Worm (Caenorhabditis elegans) whole organism, L2 larva: ENCODE measurements around the gene fbxa-165.
A peak's percentile ranks its signal among the peaks of the same experiment; 100 is the strongest.

Source experiments
- C34F6.9 ChIP-seq: fragments of 150-350 bp; optimal IDR thresholded peaks from 2 replicates; lab custom pipeline; 2014; ENCODE audit warnings: missing biosample characterization, missing genetic modification characterization
- F13H6.1 ChIP-seq: sonication (generic microtip); optimal IDR thresholded peaks from 2 replicates; lab custom pipeline; 2016; ENCODE audit warnings: missing genetic modification characterization, missing compliant biosample characterization
- R02D3.7 ChIP-seq: fragments of 150-350 bp; optimal IDR thresholded peaks from 2 replicates; lab custom pipeline; 2014; ENCODE audit warnings: missing biosample characterization, missing genetic modification characterization
- Y55F3AM.14 ChIP-seq: fragments of 200-800 bp; sonication (Bioruptor generic); optimal IDR thresholded peaks from 2 replicates; lab custom pipeline; 2018; ENCODE audit warnings: mild to moderate bottlenecking, missing genetic modification characterization, missing compliant biosample characterization
- ZK546.5 ChIP-seq: sonication (generic microtip); optimal IDR thresholded peaks from 2 replicates; lab custom pipeline; 2017; ENCODE audit warnings: missing biosample characterization, missing genetic modification characterization
- alr-1 ChIP-seq: fragments of 150-350 bp; optimal IDR thresholded peaks from 2 replicates; lab custom pipeline; 2014; ENCODE audit warnings: missing biosample characterization, missing genetic modification characterization
- aly-2 ChIP-seq: fragments of 150-350 bp; optimal IDR thresholded peaks from 2 replicates; lab custom pipeline; 2014; ENCODE audit warnings: missing biosample characterization, missing genetic modification characterization
- blmp-1 ChIP-seq: sonication (generic microtip); optimal IDR thresholded peaks from 2 replicates; lab custom pipeline; 2017; ENCODE audit warnings: missing genetic modification characterization, mild to moderate bottlenecking, missing compliant biosample characterization, antibody characterized with exemption, moderate library complexity; ENCODE audit not compliant: insufficient read depth
- ceh-16 ChIP-seq: fragments of 150-350 bp; optimal IDR thresholded peaks from 2 replicates; lab custom pipeline; 2014; ENCODE audit warnings: missing biosample characterization, missing genetic modification characterization
- crh-2 ChIP-seq: sonication (generic microtip); optimal IDR thresholded peaks from 2 replicates; lab custom pipeline; 2017; ENCODE audit warnings: missing biosample characterization, missing genetic modification characterization
- egl-27 ChIP-seq: sonication (generic microtip); optimal IDR thresholded peaks from 3 replicates; lab custom pipeline; 2017; ENCODE audit warnings: missing biosample characterization, missing genetic modification reagents, missing genetic modification characterization
- elt-1 ChIP-seq: fragments of 150-350 bp; optimal IDR thresholded peaks from 2 replicates; lab custom pipeline; 2014; ENCODE audit warnings: missing biosample characterization, missing genetic modification characterization
- elt-3 ChIP-seq: sonication (generic microtip); optimal IDR thresholded peaks from 2 replicates; lab custom pipeline; 2017; ENCODE audit warnings: missing biosample characterization, missing genetic modification characterization
- fos-1 ChIP-seq: fragments of 150-350 bp; optimal IDR thresholded peaks from 2 replicates; lab custom pipeline; 2014; ENCODE audit warnings: missing biosample characterization, missing genetic modification characterization
- gmeb-1 ChIP-seq: fragments of 150-350 bp; optimal IDR thresholded peaks from 2 replicates; lab custom pipeline; 2014; ENCODE audit warnings: missing biosample characterization, missing genetic modification characterization
- lin-11 ChIP-seq: fragments of 150-350 bp; sonication (generic microtip); optimal IDR thresholded peaks from 2 replicates; lab custom pipeline; 2014; ENCODE audit warnings: missing biosample characterization, missing genetic modification characterization, inconsistent platforms, mixed read lengths
- lsy-2 ChIP-seq, 2 experiments: fragments of 150-350 bp in 1 of 2; sonication (generic microtip) in 1 of 2; optimal IDR thresholded peaks; 2 replicates each; lab custom pipeline; 2014 to 2017; ENCODE audit warnings: missing biosample characterization in 2 of 2, missing genetic modification characterization in 2 of 2
- mab-5 ChIP-seq: fragments of 150-350 bp; optimal IDR thresholded peaks from 2 replicates; lab custom pipeline; 2014; ENCODE audit warnings: missing biosample characterization, missing genetic modification characterization
- mbf-1 ChIP-seq: sonication (generic microtip); optimal IDR thresholded peaks from 2 replicates; lab custom pipeline; 2017; ENCODE audit warnings: missing biosample characterization, missing genetic modification characterization
- nhr-10 ChIP-seq: sonication (generic microtip); optimal IDR thresholded peaks from 2 replicates; lab custom pipeline; 2017; ENCODE audit warnings: missing biosample characterization, missing genetic modification characterization
- nhr-11 ChIP-seq: fragments of 150-350 bp; optimal IDR thresholded peaks from 2 replicates; lab custom pipeline; 2014; ENCODE audit warnings: missing biosample characterization, missing genetic modification characterization
- nhr-129 ChIP-seq: fragments of 150-350 bp; optimal IDR thresholded peaks from 2 replicates; lab custom pipeline; 2014; ENCODE audit warnings: missing biosample characterization, missing genetic modification characterization
- nhr-25 ChIP-seq: fragments of 150-350 bp; sonication (generic microtip); optimal IDR thresholded peaks from 3 replicates; lab custom pipeline; 2014; ENCODE audit warnings: missing biosample characterization, missing genetic modification characterization
- nhr-77 ChIP-seq: fragments of 150-350 bp; optimal IDR thresholded peaks from 2 replicates; lab custom pipeline; 2014; ENCODE audit warnings: missing biosample characterization, missing genetic modification characterization
- peb-1 ChIP-seq: fragments of 150-350 bp; optimal IDR thresholded peaks from 2 replicates; lab custom pipeline; 2014; ENCODE audit warnings: missing biosample characterization, missing genetic modification characterization
- sem-4 ChIP-seq: fragments of 150-350 bp; optimal IDR thresholded peaks from 2 replicates; lab custom pipeline; 2014; ENCODE audit warnings: missing biosample characterization, missing genetic modification reagents, missing genetic modification characterization
- skn-1 ChIP-seq: sonication (generic microtip); optimal IDR thresholded peaks from 2 replicates; lab custom pipeline; 2017; ENCODE audit warnings: missing biosample characterization, missing genetic modification characterization
- sma-3 ChIP-seq: sonication (generic microtip); optimal IDR thresholded peaks from 2 replicates; lab custom pipeline; 2016; ENCODE audit warnings: missing genetic modification reagents, missing genetic modification characterization, missing compliant biosample characterization
- unc-39 ChIP-seq: fragments of 150-350 bp; optimal IDR thresholded peaks from 2 replicates; lab custom pipeline; 2014; ENCODE audit warnings: missing biosample characterization, missing genetic modification characterization
- unc-55 ChIP-seq: fragments of 150-350 bp; sonication (generic microtip); optimal IDR thresholded peaks from 3 replicates; lab custom pipeline; 2014; ENCODE audit warnings: missing biosample characterization, missing genetic modification reagents, missing genetic modification characterization
- unc-62 ChIP-seq: fragments of 150-350 bp; optimal IDR thresholded peaks from 2 replicates; lab custom pipeline; 2014; ENCODE audit warnings: missing biosample characterization, missing genetic modification reagents, missing genetic modification characterization
- zag-1 ChIP-seq: fragments of 150-350 bp; optimal IDR thresholded peaks from 2 replicates; lab custom pipeline; 2014; ENCODE audit warnings: missing biosample characterization, missing genetic modification characterization
- ztf-11 ChIP-seq: sonication (generic microtip); optimal IDR thresholded peaks from 2 replicates; lab custom pipeline; 2017; ENCODE audit warnings: missing biosample characterization, missing genetic modification characterization

Gene fbxa-165

DNA sequence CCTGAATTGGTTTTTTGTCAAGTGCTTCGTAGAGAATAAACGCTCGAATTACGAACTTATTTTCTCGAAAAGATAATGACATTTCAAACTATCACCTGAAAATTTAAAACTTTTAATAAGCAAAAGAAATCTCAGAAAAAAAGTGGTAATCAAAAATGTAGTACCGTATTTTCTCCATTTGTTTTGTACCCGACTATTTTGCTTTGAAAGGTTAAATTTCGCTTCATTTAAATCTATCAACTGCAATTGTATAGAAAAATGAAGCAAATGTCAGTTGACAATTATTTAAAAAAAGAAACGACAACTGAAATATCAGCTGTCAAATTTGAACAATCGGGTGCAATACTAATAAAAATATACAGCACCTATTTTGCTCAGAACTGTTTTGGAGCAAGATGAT, 4.9 kb upstream of the fbxa-165 start, which contains the start of gene fbxa-158:
Gene fbxa-158, minus strand, starts transcription at position 101 of the 400 bp plus-strand sequence.
- TF ChIP-seq blmp-1 (tag; lab: Kevin White, UChicago) (no peak), elt-3 (tag; lab: Kevin White, UChicago) (no peak), zag-1 (tag; lab: Kevin White, UChicago) (no peak), nhr-10 (no peak), unc-55 (GFP tag; lab: Kevin White, UChicago) (no peak), nhr-77 (tag; lab: Kevin White, UChicago) (no peak), alr-1 (no peak), ztf-11 (tag; lab: Kevin White, UChicago) (no peak), lin-11 (no peak), unc-62 (GFP tag; lab: Kevin White, UChicago) (no peak), sem-4 (tag; lab: Kevin White, UChicago) (no peak), egl-27 (no peak), R02D3.7 (tag; lab: Kevin White, UChicago) (no peak), nhr-129 (no peak), ceh-16 (no peak), skn-1 (tag; lab: Kevin White, UChicago) (no peak)

DNA sequence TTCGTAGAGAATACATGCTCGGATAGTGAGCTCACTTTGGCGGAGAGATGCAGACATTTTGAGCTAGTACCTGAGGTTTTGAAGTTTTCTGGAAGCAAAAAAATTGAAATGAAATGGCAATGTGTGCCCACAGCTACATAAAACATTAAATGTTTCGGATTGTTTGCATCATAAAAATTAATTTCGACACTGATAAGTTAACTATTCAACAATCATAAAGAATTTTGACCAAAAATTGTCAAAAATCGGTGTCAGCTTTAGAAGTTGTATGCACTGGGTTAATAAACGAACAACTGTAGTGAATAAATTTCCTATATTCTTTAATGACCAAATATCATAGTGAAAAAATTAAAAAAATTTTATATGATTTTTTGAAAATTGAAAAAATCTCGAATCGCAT, 2.7 kb upstream of the fbxa-165 start, which contains the start of gene fbxa-166:
Gene fbxa-166, minus strand, starts transcription at position 101 of the 400 bp plus-strand sequence.
- TF ChIP-seq Y55F3AM.14 (GFP tag; lab: Kevin White, UChicago), result no peak
- TF ChIP-seq unc-62 (GFP tag; lab: Kevin White, UChicago), result no peak
- TF ChIP-seq nhr-11 (tag; lab: Kevin White, UChicago), result no peak
- no peak for TF ChIP-seq crh-2 (tag; lab: Kevin White, UChicago)

DNA sequence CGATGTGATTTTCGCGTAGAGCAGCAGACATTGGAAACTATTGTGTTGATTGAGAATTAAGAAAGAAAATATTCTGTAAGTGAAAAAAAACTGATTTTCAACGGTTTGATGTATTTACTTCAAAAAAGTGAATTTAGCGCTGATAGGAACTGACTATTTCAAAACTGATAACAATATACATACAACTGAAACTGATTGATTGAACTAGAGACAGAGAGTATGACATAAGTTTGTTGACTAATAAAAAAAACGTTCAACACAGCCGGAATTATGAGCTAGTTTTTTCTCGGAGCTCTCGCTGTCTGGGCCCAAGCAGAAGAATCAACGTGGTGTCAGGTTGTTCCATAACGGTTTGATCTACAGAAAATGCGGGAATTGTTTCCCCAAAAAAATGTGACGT, 2.3 kb downstream of the fbxa-165 start, which contains the start of gene fbxa-164:
Gene fbxa-164, minus strand, starts transcription at position 101 of the 400 bp plus-strand sequence.
- TF ChIP-seq ztf-11 (tag; lab: Kevin White, UChicago) (no peak), aly-2 (no peak), peb-1 (tag; lab: Kevin White, UChicago) (no peak), lsy-2 (tag; optimal IDR thresholded peaks at IDR 0.05; lab: Kevin White, UChicago) (no peak), crh-2 (tag; lab: Kevin White, UChicago) (no peak)

DNA sequence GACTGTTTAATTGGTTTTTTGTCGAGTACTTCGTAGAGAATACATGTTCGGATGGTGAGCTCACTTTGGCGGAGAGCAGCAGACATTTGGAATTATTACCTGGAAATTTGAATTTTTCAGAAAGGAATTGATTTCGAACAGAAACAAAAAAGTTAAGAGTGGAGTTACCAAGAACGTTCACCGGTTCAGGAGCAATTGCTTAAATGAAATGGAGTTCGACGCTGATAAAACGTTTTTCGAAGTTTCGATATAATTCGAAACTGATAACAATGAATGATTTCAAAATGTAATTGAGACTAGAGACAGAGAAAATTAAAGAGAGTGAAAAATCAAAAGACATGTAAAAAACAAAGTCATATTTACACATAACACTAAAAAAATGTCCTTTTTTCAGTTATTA, 5.7 kb downstream of the fbxa-165 start, which contains the start of gene fbxa-163:
Gene fbxa-163, minus strand, starts transcription at position 101 of the 400 bp plus-strand sequence.
- no peak for TF ChIP-seq mbf-1 (tag; lab: Kevin White, UChicago)
- TF ChIP-seq ceh-16, result no peak
- no peak for TF ChIP-seq unc-55 (GFP tag; lab: Kevin White, UChicago)
- TF ChIP-seq nhr-129, result no peak
- TF ChIP-seq crh-2 (tag; lab: Kevin White, UChicago), result no peak
- no peak for TF ChIP-seq mab-5
- no peak for TF ChIP-seq F13H6.1
- TF ChIP-seq nhr-25 (tag; lab: Kevin White, UChicago), result no peak
- no peak for TF ChIP-seq sem-4 (tag; lab: Kevin White, UChicago)
- no peak for TF ChIP-seq blmp-1 (tag; lab: Kevin White, UChicago)
- no peak for TF ChIP-seq R02D3.7 (tag; lab: Kevin White, UChicago)
- TF ChIP-seq elt-3 (tag; lab: Kevin White, UChicago), result no peak
- no peak for TF ChIP-seq zag-1 (tag; lab: Kevin White, UChicago)
- no peak for TF ChIP-seq aly-2
- no peak for TF ChIP-seq sma-3 (GFP tag; lab: Kevin White, UChicago)
- no peak for TF ChIP-seq gmeb-1 (tag; lab: Kevin White, UChicago)
- TF ChIP-seq lsy-2 (tag; optimal IDR thresholded peaks at IDR 0.05; lab: Kevin White, UChicago), result no peak
- no peak for TF ChIP-seq nhr-77 (tag; lab: Kevin White, UChicago)

DNA sequence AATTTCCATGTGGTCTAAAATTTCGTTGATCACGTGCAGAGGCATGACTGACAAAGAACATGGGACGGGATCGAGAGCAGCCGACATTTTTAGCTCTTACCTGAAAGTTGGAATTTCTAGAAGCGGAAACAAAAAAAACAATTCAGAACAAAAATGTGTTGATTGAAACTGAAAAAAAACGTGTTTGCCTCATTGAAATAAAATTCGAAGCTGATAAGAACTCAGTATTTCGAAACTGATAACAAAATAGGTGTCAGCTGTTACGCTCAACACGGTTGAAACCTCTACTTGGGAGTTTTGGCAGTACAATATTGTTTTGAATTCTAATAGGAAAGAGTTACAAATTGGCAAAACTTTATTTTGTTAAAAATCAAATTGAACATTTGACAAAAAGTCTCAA, 7.4 kb downstream of the fbxa-165 start:
- TF ChIP-seq nhr-11 (tag; lab: Kevin White, UChicago), result no peak
- TF ChIP-seq crh-2 (tag; lab: Kevin White, UChicago), result peak; percentile 3
- peak; percentile 59 for TF ChIP-seq fos-1
- TF ChIP-seq, all 48 proteins: peak for 2

DNA sequence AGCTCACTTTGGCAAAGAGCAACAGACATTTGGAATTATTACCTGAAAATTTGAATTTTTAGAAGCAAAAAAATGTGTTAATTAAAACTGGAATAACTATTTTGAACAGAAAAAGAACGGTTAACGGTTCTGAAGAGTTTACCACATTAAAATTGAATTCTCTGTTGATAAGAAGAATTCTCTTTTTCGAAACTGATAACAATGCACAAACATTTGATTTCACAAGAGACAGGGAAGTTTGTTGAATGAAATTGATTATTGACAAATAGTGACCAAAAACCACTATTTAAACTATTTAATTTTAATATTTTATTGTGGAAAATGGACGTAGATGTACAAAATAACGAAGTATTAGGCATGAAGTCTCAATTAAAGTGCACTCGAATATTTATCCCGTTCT, 8.7 kb downstream of the fbxa-165 start:
- TF ChIP-seq ZK546.5 (tag; lab: Kevin White, UChicago) (no peak), nhr-11 (tag; lab: Kevin White, UChicago) (no peak), elt-1 (tag; lab: Kevin White, UChicago) (no peak), C34F6.9 (no peak), fos-1 (peak; percentile 71), unc-39 (no peak), elt-3 (tag; lab: Kevin White, UChicago) (no peak), mbf-1 (tag; lab: Kevin White, UChicago) (no peak)
